Worm (Caenorhabditis elegans): Measurements from ENCODE around the gene C01G10.6.
A peak's percentile ranks its signal among the peaks of the same experiment; 100 is the strongest.

C01G10.6 gene

DNA sequence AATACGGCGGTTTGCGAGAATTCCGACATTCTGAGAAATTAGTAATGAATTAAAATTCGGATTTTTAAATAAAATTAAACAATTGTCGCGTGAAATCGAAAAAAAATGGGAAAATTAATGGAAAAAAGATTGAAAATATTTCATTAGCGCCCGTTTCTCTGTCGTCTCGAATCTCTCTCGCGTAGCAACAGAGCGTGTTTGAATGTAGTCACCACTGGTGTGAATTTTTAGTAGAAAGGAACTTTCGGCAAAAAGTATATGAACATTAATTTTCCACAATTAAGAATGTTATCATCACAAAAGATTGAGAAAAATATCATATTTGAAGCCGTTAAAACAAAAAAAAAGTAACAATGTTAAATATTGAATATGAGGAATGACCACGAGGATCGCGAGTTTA, 49.3 kb downstream of the C01G10.6 start, which contains the start of gene aipl-1 (continued):
- TF ChIP-seq unc-39 (tag; optimal IDR thresholded peaks at IDR 0.05) (no peak), nhr-10 (tag; optimal IDR thresholded peaks at IDR 0.05) (no peak), nhr-12 (tag; optimal IDR thresholded peaks at IDR 0.05) (no peak), ama-1 (optimal IDR thresholded peaks at IDR 0.05) (no peak), ceh-82 (tag; optimal IDR thresholded peaks at IDR 0.05) (peak; percentile 52), ceh-16 (tag; optimal IDR thresholded peaks at IDR 0.05) (no peak), mbf-1 (tag; optimal IDR thresholded peaks at IDR 0.05) (no peak), mab-5 (tag; optimal IDR thresholded peaks at IDR 0.05) (no peak), gmeb-1 (tag; optimal IDR thresholded peaks at IDR 0.05) (peak; percentile 87), F13H6.1 (tag; optimal IDR thresholded peaks at IDR 0.05) (peak; percentile 56), lin-11 (tag; optimal IDR thresholded peaks at IDR 0.05) (no peak), nhr-6 (tag; optimal IDR thresholded peaks at IDR 0.05) (no peak), nhr-77 (tag; optimal IDR thresholded peaks at IDR 0.05) (no peak), aly-2 (tag; optimal IDR thresholded peaks at IDR 0.05) (no peak), ztf-1 (GFP tag; conservative IDR thresholded peaks at IDR 0.05) (no peak), fos-1 (tag; optimal IDR thresholded peaks at IDR 0.05) (peak; percentile 72), nhr-11 (tag; optimal IDR thresholded peaks at IDR 0.05) (no peak), Y55F3AM.14 (GFP tag; optimal IDR thresholded peaks at IDR 0.05) (no peak), blmp-1 (tag; optimal IDR thresholded peaks at IDR 0.05; ENCODE audit: insufficient read depth) (peak; percentile 72), egl-27 (tag; optimal IDR thresholded peaks at IDR 0.05) (peak; percentile 21), crh-2 (tag; optimal IDR thresholded peaks at IDR 0.05) (peak; percentile 79), nhr-23 (tag; optimal IDR thresholded peaks at IDR 0.05) (no peak)

All from whole organism, L2 larva.